Fruit fly (Drosophila melanogaster) whole organism, embryonic: ENCODE measurements around the gene lok.

Experiments
- C15 ChIP-seq: fragments of 200-800 bp; sonication (Bioruptor generic); IDR thresholded peaks from 3 replicates; pipeline ENCODE4 v1.3.6; 2022; ENCODE audit warnings: missing biosample characterization, missing genetic modification characterization
- CG10147 ChIP-seq: fragments of 200-800 bp; sonication (Bioruptor generic); optimal IDR thresholded peaks from 2 replicates; lab custom pipeline; 2019; ENCODE audit warnings: missing biosample characterization, mild to moderate bottlenecking, missing genetic modification characterization, moderate library complexity
- CG1024 ChIP-seq: fragments of 200-800 bp; sonication (Bioruptor generic); IDR thresholded peaks from 2 replicates; pipeline ENCODE4 v1.3.6; 2022; ENCODE audit warnings: missing biosample characterization, missing genetic modification characterization
- CG12155 ChIP-seq: fragments of 200-800 bp; sonication (Bioruptor generic); optimal IDR thresholded peaks from 3 replicates; lab custom pipeline; 2016; ENCODE audit warnings: missing biosample characterization, missing genetic modification characterization
- CG12942 ChIP-seq: fragments of 200-800 bp; sonication (Bioruptor generic); optimal IDR thresholded peaks from 3 replicates; lab custom pipeline; 2016; ENCODE audit warnings: missing biosample characterization, missing genetic modification characterization
- CG13296 ChIP-seq: fragments of 200-800 bp; sonication (Bioruptor generic); optimal IDR thresholded peaks from 3 replicates; lab custom pipeline; 2018; ENCODE audit warnings: missing biosample characterization, mild to moderate bottlenecking, missing genetic modification characterization
- CG15073 ChIP-seq: fragments of 200-800 bp; sonication (Bioruptor generic); optimal IDR thresholded peaks from 2 replicates; lab custom pipeline; 2016; ENCODE audit warnings: missing biosample characterization, missing genetic modification characterization
- CG1602 ChIP-seq: fragments of 200-800 bp; sonication (Bioruptor generic); optimal IDR thresholded peaks from 3 replicates; lab custom pipeline; 2016; ENCODE audit warnings: missing biosample characterization, missing genetic modification characterization
- CG18476 ChIP-seq: fragments of 200-800 bp; sonication (Bioruptor generic); optimal IDR thresholded peaks from 2 replicates; lab custom pipeline; 2016; ENCODE audit warnings: missing biosample characterization, mild to moderate bottlenecking, missing genetic modification characterization
- CG2116 ChIP-seq: fragments of 200-800 bp; sonication (Bioruptor generic); optimal IDR thresholded peaks from 3 replicates; lab custom pipeline; 2018; ENCODE audit warnings: missing biosample characterization, mild to moderate bottlenecking, missing genetic modification characterization
- CG2199 ChIP-seq: fragments of 200-800 bp; sonication (Bioruptor generic); IDR thresholded peaks from 3 replicates; pipeline ENCODE4 v1.3.6; 2022; ENCODE audit warnings: missing biosample characterization, missing genetic modification characterization
- CG30431 ChIP-seq: fragments of 200-800 bp; sonication (Bioruptor generic); optimal IDR thresholded peaks from 2 replicates; lab custom pipeline; 2017; ENCODE audit warnings: missing biosample characterization, missing genetic modification characterization
- CG31441 ChIP-seq: fragments of 200-800 bp; sonication (Bioruptor generic); IDR thresholded peaks from 2 replicates; pipeline ENCODE4 v1.3.6; 2022; ENCODE audit warnings: missing biosample characterization, missing genetic modification characterization
- CG3847 ChIP-seq: fragments of 200-800 bp; sonication (Bioruptor generic); IDR thresholded peaks from 2 replicates; pipeline ENCODE4 v1.3.6; 2022; ENCODE audit warnings: missing biosample characterization, missing genetic modification characterization
- CG4617 ChIP-seq: fragments of 200-800 bp; sonication (Bioruptor generic); optimal IDR thresholded peaks from 3 replicates; lab custom pipeline; 2016; ENCODE audit warnings: missing biosample characterization, missing genetic modification characterization, borderline replicate concordance
- CG4820 ChIP-seq: fragments of 200-800 bp; sonication (Bioruptor generic); optimal IDR thresholded peaks from 3 replicates; lab custom pipeline; 2016; ENCODE audit warnings: missing biosample characterization, missing genetic modification characterization
- CG4854 ChIP-seq: fragments of 200-800 bp; sonication (Bioruptor generic); optimal IDR thresholded peaks from 2 replicates; lab custom pipeline; 2016; ENCODE audit warnings: missing biosample characterization, missing genetic modification characterization, inconsistent platforms
- CG6254 ChIP-seq: fragments of 200-800 bp; sonication (Bioruptor generic); optimal IDR thresholded peaks from 3 replicates; lab custom pipeline; 2017; ENCODE audit warnings: mild to moderate bottlenecking, missing biosample characterization, missing genetic modification reagents, missing genetic modification characterization
- CG6272 ChIP-seq: fragments of 200-800 bp; sonication (Bioruptor generic); IDR thresholded peaks from 2 replicates; pipeline ENCODE4 v1.3.6; 2022; ENCODE audit warnings: missing biosample characterization, missing genetic modification characterization
- CG6654 ChIP-seq: fragments of 200-800 bp; sonication (Bioruptor generic); optimal IDR thresholded peaks from 2 replicates; lab custom pipeline; 2017; ENCODE audit warnings: missing biosample characterization, mild to moderate bottlenecking, missing genetic modification characterization
- CG7963 ChIP-seq: fragments of 200-800 bp; sonication (Bioruptor generic); IDR thresholded peaks from 3 replicates; pipeline ENCODE4 v1.3.6; 2022; ENCODE audit warnings: missing biosample characterization, missing genetic modification characterization; ENCODE audit not compliant: partially characterized antibody
- CTCF ChIP-seq: fragments of 200-800 bp; sonication (Bioruptor generic); optimal IDR thresholded peaks from 2 replicates; lab custom pipeline; 2017; ENCODE audit warnings: missing biosample characterization, mild to moderate bottlenecking, missing genetic modification characterization, moderate library complexity
- Dad ChIP-seq: fragments of 200-800 bp; sonication (Bioruptor generic); optimal IDR thresholded peaks from 3 replicates; lab custom pipeline; 2016; ENCODE audit warnings: missing biosample characterization, missing genetic modification characterization
- Deaf1 ChIP-seq: fragments of 200-800 bp; optimal IDR thresholded peaks from 3 replicates; lab custom pipeline; 2019; ENCODE audit warnings: missing biosample characterization, mild to moderate bottlenecking, missing genetic modification characterization, moderate library complexity
- Ets65A ChIP-seq: fragments of 200-800 bp; sonication (Bioruptor generic); peaks from one replicate; lab custom pipeline; 2016; ENCODE audit warnings: missing biosample characterization, missing genetic modification characterization
- Hr51 ChIP-seq, 2 experiments: fragments of 200-800 bp; sonication (Bioruptor generic); optimal IDR thresholded peaks; 2 replicates in 1 of 2; 3 replicates in 1 of 2; lab custom pipeline; 2016 to 2018; ENCODE audit warnings: missing biosample characterization in 2 of 2, missing genetic modification characterization in 2 of 2, mild to moderate bottlenecking in 1 of 2, moderate library complexity in 1 of 2
- Lhr ChIP-seq: fragments of 200-800 bp; sonication (Bioruptor generic); optimal IDR thresholded peaks from 3 replicates; lab custom pipeline; 2017; ENCODE audit warnings: mild to moderate bottlenecking, missing biosample characterization, missing genetic modification reagents, missing genetic modification characterization
- NC2α ChIP-seq: fragments of 200-800 bp; sonication (Bioruptor generic); optimal IDR thresholded peaks from 2 replicates; lab custom pipeline; 2016; ENCODE audit warnings: missing biosample characterization, missing genetic modification characterization
- Optix ChIP-seq: fragments of 200-800 bp; sonication (Bioruptor generic); IDR thresholded peaks from 3 replicates; pipeline ENCODE4 v1.3.6; 2022; ENCODE audit warnings: missing biosample characterization, missing genetic modification characterization
- Rx ChIP-seq: fragments of 200-800 bp; sonication (Bioruptor generic); IDR thresholded peaks from 2 replicates; pipeline ENCODE4 v1.3.6; 2022; ENCODE audit warnings: missing biosample characterization, missing genetic modification characterization
- chinmo ChIP-seq: fragments of 200-800 bp; sonication (Bioruptor generic); IDR thresholded peaks from 4 replicates; pipeline ENCODE4 v1.3.6; 2022; ENCODE audit warnings: missing biosample characterization, missing genetic modification characterization; ENCODE audit not compliant: partially characterized antibody
- chn ChIP-seq: fragments of 200-800 bp; sonication (Bioruptor generic); optimal IDR thresholded peaks from 2 replicates; lab custom pipeline; 2016; ENCODE audit warnings: missing biosample characterization, missing genetic modification characterization
- croc ChIP-seq: fragments of 200-800 bp; sonication (Bioruptor generic); conservative IDR thresholded peaks from 3 replicates; pipeline ENCODE4 v1.3.6; 2022; ENCODE audit warnings: missing biosample characterization, missing genetic modification characterization
- da ChIP-seq: fragments of 200-800 bp; sonication (Bioruptor generic); optimal IDR thresholded peaks from 2 replicates; lab custom pipeline; 2016; ENCODE audit warnings: missing biosample characterization, missing genetic modification characterization
- eve ChIP-seq, 2 experiments: fragments of >200 bp; optimal IDR thresholded peaks; 2 replicates each; lab custom pipeline; 2017; ENCODE audit warnings: missing biosample characterization in 2 of 2, missing genetic modification characterization in 2 of 2
- eyg ChIP-seq: fragments of 200-800 bp; sonication (Bioruptor generic); optimal IDR thresholded peaks from 3 replicates; lab custom pipeline; 2016; ENCODE audit warnings: missing biosample characterization, missing genetic modification characterization
- ftz-f1 ChIP-seq: fragments of 200-800 bp; sonication (Bioruptor generic); optimal IDR thresholded peaks from 2 replicates; lab custom pipeline; 2016; ENCODE audit warnings: missing biosample characterization, missing genetic modification characterization
- gcm2 ChIP-seq: fragments of 200-800 bp; sonication (Bioruptor generic); optimal IDR thresholded peaks from 2 replicates; lab custom pipeline; 2016; ENCODE audit warnings: missing biosample characterization, missing genetic modification characterization
- ham ChIP-seq: fragments of 200-800 bp; sonication (Bioruptor generic); IDR thresholded peaks from 2 replicates; pipeline ENCODE4 v1.3.6; 2022; ENCODE audit warnings: missing biosample characterization, missing genetic modification characterization
- lov ChIP-seq, 2 experiments: fragments of 200-800 bp in 1 of 2; fragments of >200 bp in 1 of 2; sonication (Bioruptor generic) in 1 of 2; IDR thresholded peaks in 1 of 2; optimal IDR thresholded peaks in 1 of 2; 2 replicates in 1 of 2; 3 replicates in 1 of 2; pipeline versions ENCODE4 v1.3.6 to Lab custom; 2017 to 2022; ENCODE audit warnings: missing biosample characterization in 1 of 2, missing genetic modification characterization in 1 of 2
- pfk ChIP-seq: fragments of 200-800 bp; sonication (Bioruptor generic); optimal IDR thresholded peaks from 2 replicates; lab custom pipeline; 2018; ENCODE audit warnings: missing biosample characterization, mild to moderate bottlenecking, missing genetic modification characterization, moderate library complexity
- pum ChIP-seq: fragments of 200-800 bp; sonication (Bioruptor generic); optimal IDR thresholded peaks from 2 replicates; lab custom pipeline; 2016; ENCODE audit warnings: missing biosample characterization, missing genetic modification characterization
- repo ChIP-seq: fragments of 200-800 bp; sonication (Bioruptor generic); optimal IDR thresholded peaks from 2 replicates; lab custom pipeline; 2016; ENCODE audit warnings: missing biosample characterization, missing genetic modification characterization
- sd ChIP-seq: fragments of 200-800 bp; sonication (Bioruptor generic); optimal IDR thresholded peaks from 3 replicates; lab custom pipeline; 2018; ENCODE audit warnings: missing biosample characterization, mild to moderate bottlenecking, missing genetic modification characterization, moderate library complexity
- shn ChIP-seq: fragments of 200-800 bp; sonication (Bioruptor generic); optimal IDR thresholded peaks from 3 replicates; lab custom pipeline; 2016; ENCODE audit warnings: missing biosample characterization, missing genetic modification characterization
- sna ChIP-seq: fragments of 200-800 bp; sonication (Bioruptor generic); IDR thresholded peaks from 2 replicates; pipeline ENCODE4 v1.3.6; 2022; ENCODE audit warnings: missing biosample characterization, missing genetic modification characterization; ENCODE audit not compliant: partially characterized antibody
- tll ChIP-seq, 2 experiments: fragments of 200-800 bp in 1 of 2; fragments of >200 bp in 1 of 2; sonication (Bioruptor generic) in 1 of 2; optimal IDR thresholded peaks; 2 replicates each; lab custom pipeline; 2017 to 2019; ENCODE audit warnings: missing biosample characterization in 2 of 2, missing genetic modification characterization in 2 of 2, mild to moderate bottlenecking in 1 of 2, moderate library complexity in 1 of 2
- trh ChIP-seq: fragments of 200-800 bp; sonication (Bioruptor generic); optimal IDR thresholded peaks from 2 replicates; lab custom pipeline; 2016; ENCODE audit warnings: missing biosample characterization, missing genetic modification characterization
- zf30C ChIP-seq: fragments of 200-800 bp; sonication (Bioruptor generic); optimal IDR thresholded peaks from 3 replicates; lab custom pipeline; 2018; ENCODE audit warnings: missing biosample characterization, mild to moderate bottlenecking, missing genetic modification characterization

Gene lok

DNA sequence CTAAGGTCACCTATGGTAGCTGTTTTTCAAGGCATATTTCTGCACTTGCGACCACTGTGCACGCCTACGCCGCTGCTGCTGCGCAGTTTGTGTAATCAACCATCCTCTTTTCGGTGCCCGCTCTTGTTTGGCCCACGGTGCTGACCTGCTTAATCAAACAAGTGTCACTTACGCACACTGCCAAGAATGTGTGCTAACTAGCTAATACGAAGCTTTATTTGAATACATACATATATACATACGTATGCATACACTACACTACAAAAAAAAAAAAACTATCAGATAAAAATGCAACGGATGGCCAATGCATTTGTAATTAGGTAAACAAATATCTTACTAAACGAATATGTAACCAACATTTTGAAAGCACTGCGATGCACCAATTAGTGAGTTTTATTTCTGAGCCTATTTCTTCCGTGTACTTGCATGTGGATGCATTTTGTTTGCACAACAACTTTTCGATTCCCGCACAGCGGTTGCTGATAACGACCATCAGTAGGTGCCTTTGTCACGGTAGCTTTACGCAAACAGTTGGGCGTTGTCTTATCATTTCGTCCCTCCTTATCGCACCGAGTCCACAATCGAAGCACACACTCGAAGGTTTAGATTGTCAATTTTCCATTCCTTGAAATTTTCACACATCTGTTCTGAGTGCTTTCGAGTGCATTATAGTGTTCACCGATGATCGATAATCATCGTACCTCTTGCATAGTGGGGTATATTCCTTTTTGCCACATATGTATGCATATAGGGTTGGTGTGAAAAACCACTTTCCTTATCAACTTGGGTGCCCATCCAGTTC is 25.3 kb downstream of the lok start (continued):
- peak; percentile 78 for TF ChIP-seq CG1024 (GFP tag; lab: Robert Waterston, UW)
- no peak for TF ChIP-seq sna (GFP tag; lab: Robert Waterston, UW)
- TF ChIP-seq CG10147 (GFP tag; lab: Kevin White, UChicago): peak; percentile 70
- peak; percentile 59 for TF ChIP-seq Dad (GFP tag; lab: Kevin White, UChicago)
- peak; percentile 2 for TF ChIP-seq pfk (GFP tag; lab: Kevin White, UChicago)
- TF ChIP-seq chinmo: peak; percentile 91; the same call in 3 of the 4 replicates
- TF ChIP-seq CG4854 (GFP tag; lab: Kevin White, UChicago): peak; percentile 66
- TF ChIP-seq CG15073 (GFP tag; lab: Kevin White, UChicago): peak; percentile 40
- peak; percentile 82 for TF ChIP-seq croc (GFP tag; lab: Robert Waterston, UW)
- TF ChIP-seq CG4820 (GFP tag; lab: Kevin White, UChicago): peak; percentile 78
- peak; percentile 63 for TF ChIP-seq trh (GFP tag; lab: Kevin White, UChicago)
- peak; percentile 68 for TF ChIP-seq CG12155 (GFP tag; lab: Kevin White, UChicago)
- peak; percentile 55 for TF ChIP-seq Lhr
- TF ChIP-seq CTCF (GFP tag; lab: Kevin White, UChicago): peak; percentile 40
- peak; percentile 58 for TF ChIP-seq repo (GFP tag; lab: Kevin White, UChicago)
- TF ChIP-seq tll (GFP tag; optimal IDR thresholded peaks at IDR 0.05; lab: Kevin White, UChicago): peak in 1 of 2 experiments; percentile 6
- peak; percentile 79 for TF ChIP-seq CG1602 (GFP tag; lab: Kevin White, UChicago)
- TF ChIP-seq gcm2 (GFP tag; lab: Kevin White, UChicago): peak; percentile 84
- peak; percentile 72 for TF ChIP-seq NC2α (GFP tag; lab: Kevin White, UChicago)
- TF ChIP-seq shn (GFP tag; lab: Kevin White, UChicago): peak; percentile 47
- peak; percentile 91 for TF ChIP-seq Ets65A (GFP tag; lab: Kevin White, UChicago)
- peak; percentile 75 for TF ChIP-seq CG6654 (GFP tag; lab: Kevin White, UChicago)
- TF ChIP-seq zf30C (GFP tag; lab: Kevin White, UChicago): peak; percentile 68
- TF ChIP-seq CG4617 (GFP tag; lab: Kevin White, UChicago): no peak
- peak; percentile 97 for TF ChIP-seq sd (tag; lab: Kevin White, UChicago)
- TF ChIP-seq Deaf1 (tag; lab: Kevin White, UChicago): peak; percentile 89
- TF ChIP-seq lov (optimal IDR thresholded peaks at IDR 0.05; lab: Kevin White, UChicago): no peak
- peak; percentile 78; the same call in 2 of the 3 replicates for TF ChIP-seq lov (GFP tag; IDR thresholded peaks at IDR 0.05; lab: Robert Waterston, UW)
- TF ChIP-seq CG13296 (GFP tag; lab: Kevin White, UChicago): peak; percentile 85
- TF ChIP-seq CG18476 (GFP tag; lab: Kevin White, UChicago): peak; percentile 77
- peak; percentile 22 for TF ChIP-seq da
- TF ChIP-seq pum: peak; percentile 84
- TF ChIP-seq CG7963 (GFP tag; lab: Robert Waterston, UW): no peak
- TF ChIP-seq CG2199: peak; percentile 79; the same call in 1 of the 3 replicates
- TF ChIP-seq CG30431 (GFP tag; lab: Kevin White, UChicago): peak; percentile 16
- peak; percentile 56 for TF ChIP-seq CG2116 (GFP tag; lab: Kevin White, UChicago)
- no peak for TF ChIP-seq eve (GFP tag; optimal IDR thresholded peaks at IDR 0.05; lab: Kevin White, UChicago)
- TF ChIP-seq CG3847 (GFP tag; lab: Robert Waterston, UW): peak; percentile 51
- peak; percentile 70 to 87 for TF ChIP-seq Hr51 (GFP tag; optimal IDR thresholded peaks at IDR 0.05; lab: Kevin White, UChicago)
- TF ChIP-seq eyg (GFP tag; lab: Kevin White, UChicago): peak; percentile 63
- TF ChIP-seq CG6254 (GFP tag; lab: Kevin White, UChicago): peak; percentile 72
- peak; percentile 68 for TF ChIP-seq CG6272 (GFP tag; lab: Robert Waterston, UW)
- TF ChIP-seq CG12942: peak; percentile 66
- no peak for TF ChIP-seq ham (GFP tag; lab: Robert Waterston, UW)
- TF ChIP-seq Rx (GFP tag; lab: Robert Waterston, UW): peak; percentile 89
- TF ChIP-seq Optix (GFP tag; lab: Robert Waterston, UW): peak; percentile 77
- peak; percentile 71 for TF ChIP-seq chn (GFP tag; lab: Kevin White, UChicago)
- peak; percentile 64 for TF ChIP-seq ftz-f1 (GFP tag; lab: Kevin White, UChicago)
- TF ChIP-seq CG31441 (GFP tag; lab: Robert Waterston, UW): peak; percentile 86
- peak; percentile 74 for TF ChIP-seq C15 (GFP tag; lab: Robert Waterston, UW)
